Worm (Caenorhabditis elegans) whole organism, early embryonic: ENCODE data around the gene F14D7.2.
"Not testable (repeated sequence)": the region's sequence is repeated elsewhere in the genome, so short reads cannot be mapped to it uniquely, and the experiment has no call there.

Experiments
- B0310.2 ChIP-seq: sonication (generic microtip); optimal IDR thresholded peaks from 2 replicates; lab custom pipeline; 2016; ENCODE audit warnings: mild to moderate bottlenecking, missing genetic modification characterization, missing compliant biosample characterization
- F13C5.2 ChIP-seq: sonication (generic microtip); optimal IDR thresholded peaks from 2 replicates; lab custom pipeline; 2017; ENCODE audit warnings: mild to moderate bottlenecking, missing genetic modification characterization, inconsistent platforms, missing compliant biosample characterization
- aly-1 ChIP-seq: sonication (generic microtip); optimal IDR thresholded peaks from 2 replicates; lab custom pipeline; 2016; ENCODE audit warnings: missing genetic modification characterization, missing compliant biosample characterization
- ama-1 ChIP-seq: fragments of 150-350 bp; optimal IDR thresholded peaks from 2 replicates; lab custom pipeline; 2014
- ceh-13 ChIP-seq: fragments of 200-800 bp; sonication (Bioruptor generic); optimal IDR thresholded peaks from 2 replicates; lab custom pipeline; 2018; ENCODE audit warnings: mild to moderate bottlenecking, missing genetic modification characterization, missing compliant biosample characterization
- ceh-36 ChIP-seq: sonication (generic microtip); optimal IDR thresholded peaks from 2 replicates; lab custom pipeline; 2016; ENCODE audit warnings: missing genetic modification characterization, inconsistent platforms, missing compliant biosample characterization
- ets-7 ChIP-seq: sonication (generic microtip); optimal IDR thresholded peaks from 2 replicates; lab custom pipeline; 2016; ENCODE audit warnings: missing genotype, missing genetic modification characterization, missing compliant biosample characterization
- flt-1 ChIP-seq: fragments of 200-800 bp; sonication (Bioruptor generic); IDR thresholded peaks from 2 replicates; pipeline ENCODE4 v1.3.6; 2022; ENCODE audit warnings: missing genetic modification characterization, missing compliant biosample characterization
- hmbx-1 ChIP-seq: sonication (generic microtip); optimal IDR thresholded peaks from 2 replicates; lab custom pipeline; 2016; ENCODE audit warnings: mild to moderate bottlenecking, missing genetic modification characterization, missing compliant biosample characterization
- hmg-4 ChIP-seq: fragments of 200-800 bp; sonication (Bioruptor generic); optimal IDR thresholded peaks from 2 replicates; lab custom pipeline; 2018; ENCODE audit warnings: mild to moderate bottlenecking, missing genetic modification characterization, missing compliant biosample characterization
- hnd-1 ChIP-seq: sonication (generic microtip); optimal IDR thresholded peaks from 2 replicates; lab custom pipeline; 2016; ENCODE audit warnings: missing genetic modification characterization, missing compliant biosample characterization
- pes-1 ChIP-seq: fragments of 200-800 bp; sonication (Bioruptor generic); IDR thresholded peaks from 2 replicates; pipeline ENCODE4 v1.3.6; 2022; ENCODE audit warnings: missing genetic modification reagents, missing genetic modification characterization, missing compliant biosample characterization
- scrt-1 ChIP-seq: fragments of 200-800 bp; sonication (Bioruptor generic); IDR thresholded peaks from 2 replicates; pipeline ENCODE4 v1.3.6; 2022; ENCODE audit warnings: missing genetic modification characterization, missing compliant biosample characterization
- sea-1 ChIP-seq: fragments of 200-800 bp; sonication (Bioruptor generic); conservative IDR thresholded peaks from 2 replicates; pipeline ENCODE4 v1.3.6; 2022; ENCODE audit warnings: missing genetic modification characterization, missing compliant biosample characterization
- tbx-11 ChIP-seq: fragments of 200-800 bp; sonication (Bioruptor generic); IDR thresholded peaks from 2 replicates; pipeline ENCODE4 v1.3.6; 2022; ENCODE audit warnings: missing genetic modification characterization, missing compliant biosample characterization
- tbx-37 ChIP-seq: fragments of 200-800 bp; sonication (Bioruptor generic); conservative IDR thresholded peaks from 2 replicates; pipeline ENCODE4 v1.3.6; 2022; ENCODE audit warnings: missing genetic modification reagents, missing genetic modification characterization, missing compliant biosample characterization
- tra-4 ChIP-seq: sonication (generic microtip); optimal IDR thresholded peaks from 2 replicates; lab custom pipeline; 2017; ENCODE audit warnings: missing genetic modification characterization, missing compliant biosample characterization

F14D7.2 gene

ce11 chrV:14316525-14316924, 23.0 kb upstream of the F14D7.2 start, which contains the start of gene F47B8.2:
Gene F47B8.2 (minus strand): TSS chrV:14316625.
- TF ChIP-seq ama-1 (lab: Kevin White, UChicago) (no peak), scrt-1 (GFP tag; lab: Robert Waterston, UW) (no peak), hmg-4 (GFP tag; lab: Kevin White, UChicago) (no peak), ceh-36 (tag; lab: Kevin White, UChicago) (no peak), tbx-11 (GFP tag; lab: Robert Waterston, UW) (no peak), flt-1 (GFP tag; lab: Robert Waterston, UW) (no peak), pes-1 (GFP tag; lab: Robert Waterston, UW) (no peak), aly-1 (tag; lab: Kevin White, UChicago) (no peak), tra-4 (tag; lab: Kevin White, UChicago) (no peak), ceh-13 (GFP tag; lab: Kevin White, UChicago) (no peak), tbx-37 (no peak)

- TF ChIP-seq tra-4 (tag; lab: Kevin White, UChicago) = no peak
- TF ChIP-seq ceh-36 (tag; lab: Kevin White, UChicago) = no peak
- TF ChIP-seq F13C5.2 = no peak
- no peak for TF ChIP-seq hmbx-1
- TF ChIP-seq ets-7 = no peak
- TF ChIP-seq pes-1 (GFP tag; lab: Robert Waterston, UW) = no peak
- no peak for TF ChIP-seq tbx-11 (GFP tag; lab: Robert Waterston, UW)
These were observed 20.7 kb upstream of the F14D7.2 start, which contains the start of gene F47B8.1 for ce11 chrV:14314236-14314635. Gene F47B8.1 (minus strand): TSS chrV:14314336.

- TF ChIP-seq F13C5.2 (no peak), aly-1 (tag; lab: Kevin White, UChicago) (no peak), ceh-36 (tag; lab: Kevin White, UChicago) (no peak), tbx-11 (GFP tag; lab: Robert Waterston, UW) (no peak), tbx-37 (no peak), flt-1 (GFP tag; lab: Robert Waterston, UW) (no peak), hmbx-1 (no peak), ceh-13 (GFP tag; lab: Kevin White, UChicago) (no peak)
These were observed 19.2 kb upstream of the F14D7.2 start, which contains the start of gene F14D7.8 for ce11 chrV:14312695-14313094. Gene F14D7.8 (minus strand): TSS chrV:14312795.

ce11 chrV:14311115-14311514, 17.6 kb upstream of the F14D7.2 start, which contains the start of gene ddn-3:
Gene ddn-3 (minus strand): TSS chrV:14311215.
- TF ChIP-seq tbx-11 (GFP tag; lab: Robert Waterston, UW) (no peak), hmbx-1 (no peak), F13C5.2 (no peak), hnd-1 (tag; lab: Kevin White, UChicago) (no peak), ceh-13 (GFP tag; lab: Kevin White, UChicago) (no peak), ceh-36 (tag; lab: Kevin White, UChicago) (no peak), pes-1 (GFP tag; lab: Robert Waterston, UW) (no peak), ama-1 (lab: Kevin White, UChicago) (no peak), hmg-4 (GFP tag; lab: Kevin White, UChicago) (no peak), scrt-1 (GFP tag; lab: Robert Waterston, UW) (no peak), ets-7 (no peak), sea-1 (no peak), B0310.2 (tag; lab: Kevin White, UChicago) (no peak), flt-1 (GFP tag; lab: Robert Waterston, UW) (no peak), tbx-37 (no peak), tra-4 (tag; lab: Kevin White, UChicago) (no peak), aly-1 (tag; lab: Kevin White, UChicago) (no peak)

ce11 chrV:14309632-14310031, 16.1 kb upstream of the F14D7.2 start, which contains the start of gene F14D7.14:
Gene F14D7.14 (plus strand): TSS chrV:14309932.
- not testable (repeated sequence) for TF ChIP-seq aly-1 (tag; lab: Kevin White, UChicago); tra-4 (tag; lab: Kevin White, UChicago); ets-7

- not testable (repeated sequence) for TF ChIP-seq tbx-11 (GFP tag; lab: Robert Waterston, UW); sea-1; F13C5.2
These were observed 14.6 kb upstream of the F14D7.2 start, which contains the start of gene spig-5 for ce11 chrV:14308164-14308563. Gene spig-5 (plus strand): TSS chrV:14308464.

ce11 chrV:14306771-14307170, 13.3 kb upstream of the F14D7.2 start, which contains the start of gene spig-4:
Gene spig-4 (minus strand): TSS chrV:14306871.
- not testable (repeated sequence) for TF ChIP-seq tra-4 (tag; lab: Kevin White, UChicago); flt-1 (GFP tag; lab: Robert Waterston, UW); scrt-1 (GFP tag; lab: Robert Waterston, UW)

ce11 chrV:14301076-14301475, 7.6 kb upstream of the F14D7.2 start, which contains the start of gene F14D7.6:
Gene F14D7.6 (plus strand): TSS chrV:14301413.
- TF ChIP-seq scrt-1 (GFP tag; lab: Robert Waterston, UW) (no peak), hmg-4 (GFP tag; lab: Kevin White, UChicago) (no peak), flt-1 (GFP tag; lab: Robert Waterston, UW) (no peak), tbx-37 (no peak), hnd-1 (tag; lab: Kevin White, UChicago) (no peak), ama-1 (lab: Kevin White, UChicago) (no peak), aly-1 (tag; lab: Kevin White, UChicago) (no peak), pes-1 (GFP tag; lab: Robert Waterston, UW) (no peak)
